Fruit fly (Drosophila melanogaster) S2 (cell line): ENCODE data around the gene Ccp84Aa.

ENCODE experiments used
- CG8478 ChIP-seq: fragments of >200 bp; optimal IDR thresholded peaks from 2 replicates; lab custom pipeline; 2018
- CTCF ChIP-seq, 2 experiments: fragments of >200 bp; optimal IDR thresholded peaks; 2 replicates each; lab custom pipeline; 2018

DNA sequence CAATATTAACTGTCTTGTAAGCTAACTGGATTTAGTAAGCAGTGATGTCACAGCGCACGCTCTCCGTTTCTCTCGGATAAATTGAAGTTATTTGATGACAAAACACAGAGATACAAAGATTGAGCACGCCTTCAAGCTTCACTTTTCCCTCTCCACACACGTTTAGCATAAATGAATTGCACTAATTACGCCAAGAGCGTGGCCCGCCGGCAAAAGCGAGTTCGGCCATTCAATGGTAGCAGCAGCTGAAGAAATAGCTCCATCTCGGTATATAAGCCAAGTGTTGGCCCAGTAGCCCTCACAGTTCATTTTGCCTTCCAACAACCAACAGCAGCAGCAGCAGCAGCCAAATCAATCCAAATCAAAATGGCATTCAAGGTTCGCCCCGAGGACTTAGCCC lies 11.5 kb upstream of the Ccp84Aa start, which contains the start of gene Ccp84Ad:
- TF ChIP-seq CG8478, result no peak
- no peak for TF ChIP-seq CTCF (optimal IDR thresholded peaks at IDR 0.05; lab: Kevin White, UChicago)
